Worm (Caenorhabditis elegans) whole organism, early embryonic: ENCODE measurements around the gene acl-1.

Source experiments
- B0310.2 ChIP-seq: sonication (generic microtip); optimal IDR thresholded peaks from 2 replicates; lab custom pipeline; 2016; ENCODE audit warnings: mild to moderate bottlenecking, missing genetic modification characterization, missing compliant biosample characterization
- F13C5.2 ChIP-seq: sonication (generic microtip); optimal IDR thresholded peaks from 2 replicates; lab custom pipeline; 2017; ENCODE audit warnings: mild to moderate bottlenecking, missing genetic modification characterization, inconsistent platforms, missing compliant biosample characterization
- aly-1 ChIP-seq: sonication (generic microtip); optimal IDR thresholded peaks from 2 replicates; lab custom pipeline; 2016; ENCODE audit warnings: missing genetic modification characterization, missing compliant biosample characterization
- ama-1 ChIP-seq: fragments of 150-350 bp; optimal IDR thresholded peaks from 2 replicates; lab custom pipeline; 2014
- ceh-13 ChIP-seq: fragments of 200-800 bp; sonication (Bioruptor generic); optimal IDR thresholded peaks from 2 replicates; lab custom pipeline; 2018; ENCODE audit warnings: mild to moderate bottlenecking, missing genetic modification characterization, missing compliant biosample characterization
- flt-1 ChIP-seq: fragments of 200-800 bp; sonication (Bioruptor generic); IDR thresholded peaks from 2 replicates; pipeline ENCODE4 v1.3.6; 2022; ENCODE audit warnings: missing genetic modification characterization, missing compliant biosample characterization
- hmbx-1 ChIP-seq: sonication (generic microtip); optimal IDR thresholded peaks from 2 replicates; lab custom pipeline; 2016; ENCODE audit warnings: mild to moderate bottlenecking, missing genetic modification characterization, missing compliant biosample characterization
- hmg-4 ChIP-seq: fragments of 200-800 bp; sonication (Bioruptor generic); optimal IDR thresholded peaks from 2 replicates; lab custom pipeline; 2018; ENCODE audit warnings: mild to moderate bottlenecking, missing genetic modification characterization, missing compliant biosample characterization
- hnd-1 ChIP-seq: sonication (generic microtip); optimal IDR thresholded peaks from 2 replicates; lab custom pipeline; 2016; ENCODE audit warnings: missing genetic modification characterization, missing compliant biosample characterization
- pes-1 ChIP-seq: fragments of 200-800 bp; sonication (Bioruptor generic); IDR thresholded peaks from 2 replicates; pipeline ENCODE4 v1.3.6; 2022; ENCODE audit warnings: missing genetic modification reagents, missing genetic modification characterization, missing compliant biosample characterization
- sea-1 ChIP-seq: fragments of 200-800 bp; sonication (Bioruptor generic); conservative IDR thresholded peaks from 2 replicates; pipeline ENCODE4 v1.3.6; 2022; ENCODE audit warnings: missing genetic modification characterization, missing compliant biosample characterization
- tbx-11 ChIP-seq: fragments of 200-800 bp; sonication (Bioruptor generic); IDR thresholded peaks from 2 replicates; pipeline ENCODE4 v1.3.6; 2022; ENCODE audit warnings: missing genetic modification characterization, missing compliant biosample characterization
- tbx-37 ChIP-seq: fragments of 200-800 bp; sonication (Bioruptor generic); conservative IDR thresholded peaks from 2 replicates; pipeline ENCODE4 v1.3.6; 2022; ENCODE audit warnings: missing genetic modification reagents, missing genetic modification characterization, missing compliant biosample characterization

ce11 chrX:15887989-15888388, 38.3 kb downstream of the acl-1 start:
- TF ChIP-seq hmg-4 (GFP tag; lab: Kevin White, UChicago) = no peak
- no peak for TF ChIP-seq sea-1
- no peak for TF ChIP-seq tbx-11 (GFP tag; lab: Robert Waterston, UW)
- TF ChIP-seq F13C5.2 (tag; lab: Kevin White, UChicago) = no peak
- no peak for TF ChIP-seq tbx-37 (GFP tag; lab: Robert Waterston, UW)
- TF ChIP-seq ama-1 (lab: Kevin White, UChicago) = no peak
- TF ChIP-seq hmbx-1 (tag; lab: Kevin White, UChicago) = no peak
- no peak for TF ChIP-seq ceh-13 (GFP tag; lab: Kevin White, UChicago)
- no peak for TF ChIP-seq aly-1 (tag; lab: Kevin White, UChicago)
- TF ChIP-seq pes-1 (GFP tag; lab: Robert Waterston, UW) = no peak
- TF ChIP-seq flt-1 (GFP tag; lab: Robert Waterston, UW) = no peak
- TF ChIP-seq hnd-1 (tag; lab: Kevin White, UChicago) = no peak
- no peak for TF ChIP-seq B0310.2 (tag; lab: Kevin White, UChicago)
